Worm (Caenorhabditis elegans) whole organism, young adult: Measurements from ENCODE around the gene srx-13.

ENCODE experiments used
- C06A6.2 ChIP-seq: fragments of 200-800 bp; sonication (Bioruptor generic); conservative IDR thresholded peaks from 2 replicates; pipeline ENCODE4 v1.3.6; 2022; ENCODE audit warnings: missing genetic modification characterization, missing compliant biosample characterization
- F10E7.11 ChIP-seq: sonication (generic microtip); optimal IDR thresholded peaks from 2 replicates; lab custom pipeline; 2017; ENCODE audit warnings: mild to moderate bottlenecking, missing genetic modification characterization, moderate library complexity, missing compliant biosample characterization
- F22D6.2 ChIP-seq: sonication (generic microtip); optimal IDR thresholded peaks from 2 replicates; lab custom pipeline; 2016; ENCODE audit warnings: mild to moderate bottlenecking, missing genetic modification characterization, missing compliant biosample characterization
- Y53G8AR.9 ChIP-seq: fragments of 200-800 bp; sonication (Bioruptor generic); conservative IDR thresholded peaks from 2 replicates; pipeline ENCODE4 v1.3.6; 2022; ENCODE audit warnings: missing genetic modification reagents, missing genetic modification characterization, missing compliant biosample characterization
- Y67H2A.10 ChIP-seq: fragments of 200-800 bp; sonication (Bioruptor generic); conservative IDR thresholded peaks from 2 replicates; pipeline ENCODE4 v1.3.6; 2022; ENCODE audit warnings: missing genetic modification reagents, missing genetic modification characterization, missing compliant biosample characterization
- ZK185.1 ChIP-seq: sonication (generic microtip); optimal IDR thresholded peaks from 2 replicates; lab custom pipeline; 2016; ENCODE audit warnings: mild to moderate bottlenecking, missing genetic modification characterization, missing compliant biosample characterization; ENCODE audit not compliant: poor library complexity, severe bottlenecking
- atf-7 ChIP-seq: sonication (generic microtip); optimal IDR thresholded peaks from 2 replicates; lab custom pipeline; 2017; ENCODE audit warnings: mild to moderate bottlenecking, missing genetic modification characterization, missing compliant biosample characterization
- attf-6 ChIP-seq: fragments of 200-800 bp; sonication (Bioruptor generic); IDR thresholded peaks from 2 replicates; pipeline ENCODE4 v1.3.6; 2022; ENCODE audit warnings: missing genetic modification reagents, missing genetic modification characterization, missing compliant biosample characterization
- bed-1 ChIP-seq: fragments of 200-800 bp; sonication (Bioruptor generic); IDR thresholded peaks from 2 replicates; pipeline ENCODE4 v1.3.6; 2022; ENCODE audit warnings: missing genetic modification reagents, missing genetic modification characterization, missing compliant biosample characterization
- cebp-2 ChIP-seq: fragments of 200-800 bp; sonication (Bioruptor generic); IDR thresholded peaks from 2 replicates; pipeline ENCODE4 v1.3.6; 2022; ENCODE audit warnings: missing genetic modification characterization, missing compliant biosample characterization
- ceh-58 ChIP-seq: fragments of 200-800 bp; sonication (Bioruptor generic); IDR thresholded peaks from 2 replicates; pipeline ENCODE4 v1.3.6; 2022; ENCODE audit warnings: missing genetic modification characterization, missing compliant biosample characterization
- ceh-91 ChIP-seq: fragments of 200-800 bp; sonication (Bioruptor generic); IDR thresholded peaks from 2 replicates; pipeline ENCODE4 v1.3.6; 2022; ENCODE audit warnings: missing genetic modification reagents, missing genetic modification characterization, missing compliant biosample characterization
- dox-1 ChIP-seq: fragments of 200-800 bp; sonication (Bioruptor generic); IDR thresholded peaks from 2 replicates; pipeline ENCODE4 v1.3.6; 2022; ENCODE audit warnings: missing genetic modification reagents, missing genetic modification characterization, missing compliant biosample characterization
- egl-18 ChIP-seq: fragments of 200-800 bp; sonication (Bioruptor generic); IDR thresholded peaks from 2 replicates; pipeline ENCODE4 v1.3.6; 2022; ENCODE audit warnings: missing genetic modification reagents, missing genetic modification characterization, missing compliant biosample characterization
- egl-44 ChIP-seq: fragments of 200-800 bp; sonication (Bioruptor generic); IDR thresholded peaks from 2 replicates; pipeline ENCODE4 v1.3.6; 2022; ENCODE audit warnings: missing genetic modification reagents, missing genetic modification characterization, missing compliant biosample characterization
- egrh-3 ChIP-seq: fragments of 200-800 bp; sonication (Bioruptor generic); IDR thresholded peaks from 2 replicates; pipeline ENCODE4 v1.3.6; 2022; ENCODE audit warnings: missing genetic modification reagents, missing genetic modification characterization, missing compliant biosample characterization
- hlh-26 ChIP-seq: fragments of 200-800 bp; sonication (Bioruptor generic); conservative IDR thresholded peaks from 2 replicates; pipeline ENCODE4 v1.3.6; 2022; ENCODE audit warnings: missing genetic modification reagents, missing genetic modification characterization, missing compliant biosample characterization
- hmg-20 ChIP-seq: fragments of 200-800 bp; sonication (Bioruptor generic); IDR thresholded peaks from 2 replicates; pipeline ENCODE4 v1.3.6; 2022; ENCODE audit warnings: missing genetic modification reagents, missing genetic modification characterization, missing compliant biosample characterization
- let-607 ChIP-seq, 2 experiments: fragments of 200-800 bp in 1 of 2; sonication (Bioruptor generic) in 1 of 2; sonication (generic microtip) in 1 of 2; optimal IDR thresholded peaks; 2 replicates each; lab custom pipeline; 2016 to 2018; ENCODE audit warnings: mild to moderate bottlenecking in 2 of 2, missing compliant biosample characterization in 2 of 2, missing genetic modification characterization in 2 of 2, moderate library complexity in 2 of 2, missing genotype in 1 of 2
- lir-1 ChIP-seq: fragments of 200-800 bp; sonication (Bioruptor generic); conservative IDR thresholded peaks from 2 replicates; pipeline ENCODE4 v1.3.6; 2022; ENCODE audit warnings: missing genetic modification reagents, missing genetic modification characterization, missing compliant biosample characterization
- madf-10 ChIP-seq: sonication (generic microtip); optimal IDR thresholded peaks from 2 replicates; lab custom pipeline; 2016; ENCODE audit warnings: mild to moderate bottlenecking, missing genetic modification characterization, missing compliant biosample characterization
- madf-8 ChIP-seq: fragments of 200-800 bp; sonication (Bioruptor generic); conservative IDR thresholded peaks from 2 replicates; pipeline ENCODE4 v1.3.6; 2022; ENCODE audit warnings: missing genetic modification reagents, missing genetic modification characterization, missing compliant biosample characterization
- mel-28 ChIP-seq: sonication (generic microtip); optimal IDR thresholded peaks from 2 replicates; lab custom pipeline; 2016; ENCODE audit warnings: borderline replicate concordance, mild to moderate bottlenecking, missing genetic modification characterization, missing compliant biosample characterization
- nfya-2 ChIP-seq: fragments of 200-800 bp; sonication (Bioruptor generic); IDR thresholded peaks from 2 replicates; pipeline ENCODE4 v1.3.6; 2022; ENCODE audit warnings: missing genetic modification reagents, missing genetic modification characterization, missing compliant biosample characterization
- nhr-80 ChIP-seq: sonication (generic microtip); optimal IDR thresholded peaks from 2 replicates; lab custom pipeline; 2016; ENCODE audit warnings: missing genetic modification characterization, missing compliant biosample characterization
- pha-4 ChIP-seq: fragments of 150-350 bp; sonication (generic microtip); optimal IDR thresholded peaks from 2 replicates; lab custom pipeline; 2014; ENCODE audit warnings: missing biosample characterization, missing genetic modification reagents, missing genetic modification characterization
- rec-8 ChIP-seq, 2 experiments: sonication (generic microtip); optimal IDR thresholded peaks; 2 replicates each; lab custom pipeline; 2016; ENCODE audit warnings: mild to moderate bottlenecking in 2 of 2, missing genetic modification characterization in 2 of 2, missing genetic modification reagents in 2 of 2, missing genotype in 2 of 2, missing biosample characterization in 1 of 2, missing compliant biosample characterization in 1 of 2, moderate library complexity in 1 of 2
- rpc-1 ChIP-seq, 2 experiments: fragments of 150-350 bp in 1 of 2; sonication (generic microtip) in 1 of 2; optimal IDR thresholded peaks; 2 replicates each; lab custom pipeline; 2014 to 2018; ENCODE audit warnings: missing biosample characterization in 1 of 2, missing genetic modification characterization in 1 of 2, missing genetic modification reagents in 1 of 2, missing genotype in 1 of 2
- sdz-38 ChIP-seq: sonication (generic microtip); optimal IDR thresholded peaks from 2 replicates; lab custom pipeline; 2016; ENCODE audit warnings: missing genotype, missing genetic modification characterization, missing compliant biosample characterization
- sptf-2 ChIP-seq: fragments of 200-800 bp; sonication (Bioruptor generic); optimal IDR thresholded peaks from 2 replicates; lab custom pipeline; 2018; ENCODE audit warnings: mild to moderate bottlenecking, missing genetic modification characterization, missing compliant biosample characterization
- tbp1 ChIP-seq: fragments of 200-800 bp; sonication (Bioruptor generic); optimal IDR thresholded peaks from 2 replicates; lab custom pipeline; 2018; ENCODE audit warnings: mild to moderate bottlenecking, missing genetic modification characterization, missing compliant biosample characterization
- tbx-9 ChIP-seq: sonication (generic microtip); optimal IDR thresholded peaks from 2 replicates; lab custom pipeline; 2016; ENCODE audit warnings: borderline replicate concordance, missing genetic modification characterization, inconsistent platforms, missing compliant biosample characterization
- zfh-2 ChIP-seq: fragments of 200-800 bp; sonication (Bioruptor generic); conservative IDR thresholded peaks from 2 replicates; pipeline ENCODE4 v1.3.6; 2022; ENCODE audit warnings: missing genetic modification reagents, missing genetic modification characterization, missing compliant biosample characterization
- zim-3 ChIP-seq: sonication (generic microtip); optimal IDR thresholded peaks from 2 replicates; lab custom pipeline; 2017; ENCODE audit warnings: mild to moderate bottlenecking, missing genetic modification characterization, moderate library complexity, missing compliant biosample characterization
- ztf-18 ChIP-seq: sonication (generic microtip); optimal IDR thresholded peaks from 2 replicates; lab custom pipeline; 2016; ENCODE audit warnings: missing genotype, mild to moderate bottlenecking, missing genetic modification characterization, missing compliant biosample characterization
- ztf-22 ChIP-seq: fragments of 200-800 bp; sonication (Bioruptor generic); optimal IDR thresholded peaks from 2 replicates; lab custom pipeline; 2018; ENCODE audit warnings: mild to moderate bottlenecking, missing genetic modification characterization, moderate library complexity, missing compliant biosample characterization

Gene srx-13

DNA sequence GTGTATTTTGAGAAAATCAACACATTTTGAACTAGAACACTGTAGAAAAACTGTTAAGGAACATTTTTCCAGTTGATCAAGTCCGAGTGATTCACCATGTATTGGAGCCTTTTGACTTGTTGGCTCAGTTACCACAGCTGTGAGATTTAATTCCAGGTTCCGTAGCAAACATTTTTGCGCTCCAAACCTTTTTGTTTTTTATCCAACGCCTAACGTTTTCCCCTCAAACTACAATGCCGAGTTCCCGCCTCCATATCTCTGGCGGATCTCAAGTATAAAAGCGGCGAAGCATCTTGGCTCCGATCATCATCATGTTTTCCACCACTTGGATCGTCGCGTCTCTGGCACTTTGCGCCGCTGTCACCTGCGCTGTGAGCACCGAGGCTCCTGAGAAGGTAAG, 8.0 kb upstream of the srx-13 start, which contains the start of gene perm-2:
perm-2 (plus strand) TSS at position 301 of the 400 bp plus-strand sequence.
- TF ChIP-seq nfya-2 (GFP tag; lab: Robert Waterston, UW): no peak
- TF ChIP-seq hlh-26 (GFP tag; lab: Robert Waterston, UW): no peak
- no peak for TF ChIP-seq sdz-38 (tag; lab: Kevin White, UChicago)
- TF ChIP-seq zfh-2 (GFP tag; lab: Robert Waterston, UW): peak; percentile 52; the same call in 1 of the 2 replicates
- no peak for TF ChIP-seq mel-28 (tag; lab: Kevin White, UChicago)
- TF ChIP-seq cebp-2 (GFP tag; lab: Robert Waterston, UW): 0 out of 2 replicates have a peak, but pooled peaks have one; percentile 29
- no peak for TF ChIP-seq tbx-9

DNA sequence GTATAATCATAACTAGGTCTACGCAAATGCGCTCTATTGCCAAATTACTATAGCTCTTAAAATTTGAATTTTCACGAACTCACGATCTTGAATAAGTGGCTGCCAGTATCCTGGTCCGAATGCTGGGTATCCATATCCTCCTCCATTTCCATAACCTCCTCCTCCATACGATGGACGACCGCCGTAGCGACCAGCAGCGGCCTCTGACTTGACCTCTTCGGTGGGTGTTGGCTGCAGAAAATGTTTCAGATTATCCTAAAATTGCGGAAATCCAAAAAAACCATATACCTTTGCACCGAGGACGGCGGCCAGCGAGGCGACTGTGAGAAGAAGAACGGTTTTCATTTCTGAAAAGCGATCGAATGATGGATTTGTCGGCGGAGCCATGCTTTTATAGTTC, 6.3 kb upstream of the srx-13 start, which contains the start of gene perm-4:
perm-4 (minus strand) TSS at position 367 of the 400 bp plus-strand sequence.
- peak; percentile 91 for TF ChIP-seq zfh-2 (GFP tag; lab: Robert Waterston, UW)
- no peak for TF ChIP-seq Y67H2A.10 (GFP tag; lab: Robert Waterston, UW)

DNA sequence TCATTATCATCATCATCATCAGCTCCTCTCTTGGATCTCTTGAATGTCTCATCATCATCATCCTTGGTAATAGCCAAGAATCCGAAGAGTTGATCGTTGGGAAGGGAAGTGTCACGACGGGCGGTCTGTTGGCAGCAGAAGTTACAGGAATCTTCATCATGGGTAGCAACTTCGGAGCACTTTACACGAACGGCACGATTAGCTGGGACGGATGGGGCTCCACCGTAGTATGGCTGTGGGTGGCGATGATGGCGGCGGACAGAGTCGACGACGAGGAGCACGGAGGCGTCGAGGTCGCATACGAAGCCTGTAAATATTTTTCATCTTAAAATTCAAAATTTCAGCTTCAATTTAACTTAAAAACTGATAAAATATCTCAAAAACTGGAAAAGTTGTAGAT, 4.9 kb upstream of the srx-13 start:
- TF ChIP-seq ceh-58 (GFP tag; lab: Robert Waterston, UW): 0 out of 2 replicates have a peak, but pooled peaks have one; percentile 53
- TF ChIP-seq zfh-2 (GFP tag; lab: Robert Waterston, UW): peak; percentile 84
- TF ChIP-seq madf-10 (tag; lab: Kevin White, UChicago): no peak

DNA sequence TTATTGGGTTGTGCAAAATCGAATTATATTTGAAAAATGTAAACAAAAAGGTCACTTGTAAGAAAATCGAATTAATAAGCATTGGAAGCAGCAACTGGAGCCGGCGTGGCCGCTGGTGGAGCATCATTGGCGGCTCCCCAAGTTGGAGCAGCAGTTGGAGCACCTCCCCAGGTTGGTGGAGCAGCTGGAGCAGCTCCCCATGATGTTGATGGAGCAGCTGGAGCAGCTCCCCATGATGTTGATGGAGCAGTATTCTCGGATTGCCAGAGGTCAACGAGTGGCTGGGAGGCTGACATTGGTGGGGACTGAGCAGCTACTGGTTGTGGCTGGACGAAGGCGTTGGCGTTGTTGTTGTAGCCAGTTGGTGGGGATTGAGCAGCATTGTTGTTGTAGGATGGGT, 3.0 kb upstream of the srx-13 start:
- TF ChIP-seq F22D6.2 (tag; lab: Kevin White, UChicago) (no peak), ZK185.1 (tag; lab: Kevin White, UChicago) (no peak), ceh-91 (GFP tag; lab: Robert Waterston, UW) (no peak), nhr-80 (tag; lab: Kevin White, UChicago) (no peak), C06A6.2 (GFP tag; lab: Robert Waterston, UW) (no peak), ztf-18 (tag; lab: Kevin White, UChicago) (no peak), zfh-2 (GFP tag; lab: Robert Waterston, UW) (peak; percentile 96), Y53G8AR.9 (GFP tag; lab: Robert Waterston, UW) (no peak), egrh-3 (peak; percentile 85), egl-18 (GFP tag; lab: Robert Waterston, UW) (no peak), lir-1 (GFP tag; lab: Robert Waterston, UW) (no peak), dox-1 (no peak), ztf-22 (no peak), attf-6 (no peak), bed-1 (GFP tag; lab: Robert Waterston, UW) (no peak), madf-8 (GFP tag; lab: Robert Waterston, UW) (no peak), egl-44 (GFP tag; lab: Robert Waterston, UW) (no peak), hmg-20 (GFP tag; lab: Robert Waterston, UW) (no peak), pha-4 (tag; lab: Kevin White, UChicago) (no peak), rec-8 (tag; optimal IDR thresholded peaks at IDR 0.05; lab: Kevin White, UChicago) (no peak), F10E7.11 (tag; lab: Kevin White, UChicago) (peak; percentile 25), rpc-1 (optimal IDR thresholded peaks at IDR 0.05; lab: Kevin White, UChicago) (no peak), rpc-1 (tag; optimal IDR thresholded peaks at IDR 0.05; lab: Kevin White, UChicago) (no peak), tbp1 (GFP tag; lab: Kevin White, UChicago) (no peak), sptf-2 (no peak), let-607 (tag; optimal IDR thresholded peaks at IDR 0.05; lab: Kevin White, UChicago) (no peak), atf-7 (tag; lab: Kevin White, UChicago) (peak; percentile 15), zim-3 (tag; lab: Kevin White, UChicago) (no peak)
